Fruit fly (Drosophila melanogaster) Kc167 (cell line): ENCODE results near the gene CG15482.

Experiments
- Myc ChIP-seq: fragments of >200 bp; optimal IDR thresholded peaks from 2 replicates; lab custom pipeline; 2017; ENCODE audit warnings: missing external identifiers
- Sin3A ChIP-seq: fragments of >200 bp; optimal IDR thresholded peaks from 2 replicates; lab custom pipeline; 2018; ENCODE audit warnings: missing external identifiers
- h ChIP-seq: fragments of >200 bp; optimal IDR thresholded peaks from 3 replicates; lab custom pipeline; 2018; ENCODE audit warnings: missing external identifiers
- insv ChIP-seq: fragments of >200 bp; optimal IDR thresholded peaks from 3 replicates; lab custom pipeline; 2018; ENCODE audit warnings: missing external identifiers
- psq ChIP-seq: fragments of >200 bp; optimal IDR thresholded peaks from 2 replicates; lab custom pipeline; 2017; ENCODE audit warnings: missing external identifiers
- ttk ChIP-seq: sonication (Bioruptor generic); optimal IDR thresholded peaks from 2 replicates; lab custom pipeline; 2017; ENCODE audit warnings: missing external identifiers

Gene CG15482

DNA sequence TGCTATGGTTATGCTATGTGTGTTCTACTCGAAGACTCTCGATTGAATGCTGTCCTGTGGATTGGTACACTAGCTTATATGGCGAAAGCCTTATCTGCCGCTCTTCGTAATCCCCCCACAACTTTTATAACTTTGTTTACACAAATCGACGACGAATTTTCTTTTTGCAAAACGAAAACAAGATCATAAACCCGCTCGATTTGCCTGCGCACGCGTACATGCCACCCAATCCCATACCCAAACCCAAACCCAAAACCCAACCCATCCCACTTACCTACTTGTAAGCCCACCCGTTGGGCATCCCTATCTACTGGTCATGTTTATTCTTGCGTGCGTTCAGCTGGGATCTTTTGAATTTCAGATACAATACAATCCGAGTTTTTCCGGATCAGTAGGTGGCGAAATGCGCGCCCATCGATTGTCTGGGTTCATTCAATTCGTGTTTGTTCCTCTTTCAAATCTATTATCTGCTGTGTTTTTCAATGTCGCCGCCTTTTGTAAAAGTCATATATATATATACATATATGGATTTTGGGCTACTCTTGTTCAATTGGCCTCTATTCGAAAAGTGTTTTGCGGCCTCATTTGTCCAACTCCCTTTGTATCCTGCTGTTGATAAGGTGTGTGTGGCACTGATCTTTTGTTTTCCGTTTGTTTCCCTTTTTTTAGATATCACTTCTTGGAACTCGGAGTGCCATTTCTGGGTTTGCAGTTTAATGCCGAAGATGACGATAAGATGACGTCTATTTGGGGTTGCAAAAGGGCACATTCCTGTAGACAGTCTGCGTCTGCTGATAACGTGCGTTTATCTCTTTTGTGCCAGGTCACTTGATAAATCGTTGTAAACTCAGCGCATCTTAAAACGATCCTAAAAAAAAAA, 23.2 kb upstream of the CG15482 start, which contains the start of gene Mabi:
Gene Mabi (minus strand): TSS at position 51 of the 880 bp plus-strand sequence.
- TF ChIP-seq h (lab: Kevin White, UChicago) (no peak), psq (lab: Kevin White, UChicago) (no peak), Myc (lab: Kevin White, UChicago) (no peak), Sin3A (lab: Kevin White, UChicago) (no peak), ttk (lab: Kevin White, UChicago) (no peak), insv (lab: Kevin White, UChicago) (no peak)

DNA sequence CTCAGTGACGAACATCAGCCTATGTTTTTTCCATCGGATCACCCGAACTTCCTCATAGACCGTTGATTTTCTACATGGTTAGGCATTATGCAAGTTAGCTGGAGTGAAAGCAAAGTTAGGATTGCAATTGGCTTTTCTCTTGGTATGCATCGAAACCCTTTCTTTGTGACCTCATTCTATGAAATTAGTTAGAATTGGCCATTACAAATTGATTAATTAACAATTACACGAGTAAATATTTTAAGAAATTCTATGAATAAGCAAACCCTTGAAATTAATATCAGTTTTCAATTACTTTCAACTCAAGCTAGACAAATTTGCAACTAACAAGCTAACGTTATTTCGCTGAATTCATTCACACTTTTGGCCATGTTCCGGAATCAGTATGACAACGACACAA, 20.1 kb upstream of the CG15482 start, which contains the start of gene Prosalpha6T:
Gene Prosalpha6T (plus strand): TSS at position 301 of the 400 bp plus-strand sequence.
- TF ChIP-seq insv (lab: Kevin White, UChicago), result no peak
- no peak for TF ChIP-seq ttk (lab: Kevin White, UChicago)
- TF ChIP-seq h (lab: Kevin White, UChicago), result no peak
- no peak for TF ChIP-seq Myc (lab: Kevin White, UChicago)
- TF ChIP-seq Sin3A (lab: Kevin White, UChicago), result no peak
- TF ChIP-seq psq (lab: Kevin White, UChicago), result no peak

DNA sequence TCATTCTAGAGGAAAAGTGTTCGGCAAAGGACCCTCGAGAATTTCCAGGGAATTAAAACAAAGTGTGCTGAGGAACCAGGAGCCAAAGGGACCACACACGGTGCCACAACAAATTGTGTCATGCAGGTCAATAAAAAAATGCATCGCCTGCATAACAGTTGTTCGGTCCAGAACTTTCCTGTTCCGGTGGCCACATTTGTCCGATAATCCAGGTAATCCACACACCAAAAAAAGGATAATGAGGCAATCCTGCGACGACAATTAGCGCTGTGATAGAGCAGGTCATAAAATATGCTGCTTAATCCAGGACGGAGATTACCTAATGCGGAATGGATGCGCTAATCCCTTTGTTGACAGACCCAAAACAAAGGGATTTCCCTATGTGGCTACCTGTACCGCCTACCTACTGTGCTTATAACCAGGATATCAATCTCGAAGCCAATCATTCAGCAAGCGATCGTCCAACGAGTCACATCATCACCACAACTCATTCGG, 17.8 kb upstream of the CG15482 start, which contains the start of gene CG16815:
Gene CG16815 (plus strand): TSS at position 445 of the 495 bp plus-strand sequence.
- TF ChIP-seq Myc (lab: Kevin White, UChicago), result no peak
- TF ChIP-seq ttk (lab: Kevin White, UChicago), result no peak
- no peak for TF ChIP-seq h (lab: Kevin White, UChicago)
- TF ChIP-seq Sin3A (lab: Kevin White, UChicago), result no peak
- no peak for TF ChIP-seq insv (lab: Kevin White, UChicago)
- no peak for TF ChIP-seq psq (lab: Kevin White, UChicago)

DNA sequence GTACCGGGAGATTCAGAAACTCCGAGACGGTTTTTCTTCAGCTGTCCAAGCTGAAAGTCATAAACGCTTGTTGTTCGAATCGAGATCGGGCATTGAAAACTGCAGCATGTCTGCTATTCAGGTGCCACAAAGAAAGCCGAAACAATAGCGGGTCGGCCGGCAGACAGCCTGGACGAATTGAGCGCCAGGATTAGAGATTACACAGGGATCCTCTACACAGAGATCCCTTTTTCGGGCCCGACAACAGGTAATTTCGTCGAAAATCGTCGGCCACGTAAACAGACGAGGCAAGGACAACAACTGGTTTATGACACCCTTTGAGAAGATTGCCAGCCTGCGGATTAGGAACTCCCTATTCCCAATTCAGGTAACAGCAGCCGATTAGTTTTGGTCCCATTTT, 15.6 kb upstream of the CG15482 start, which contains the start of gene CG16813:
Gene CG16813 (plus strand): TSS at position 288 of the 400 bp plus-strand sequence.
- TF ChIP-seq ttk (lab: Kevin White, UChicago), result no peak
- TF ChIP-seq h (lab: Kevin White, UChicago), result no peak
- TF ChIP-seq Myc (lab: Kevin White, UChicago), result no peak
- no peak for TF ChIP-seq psq (lab: Kevin White, UChicago)
- no peak for TF ChIP-seq insv (lab: Kevin White, UChicago)
- TF ChIP-seq Sin3A (lab: Kevin White, UChicago), result no peak

DNA sequence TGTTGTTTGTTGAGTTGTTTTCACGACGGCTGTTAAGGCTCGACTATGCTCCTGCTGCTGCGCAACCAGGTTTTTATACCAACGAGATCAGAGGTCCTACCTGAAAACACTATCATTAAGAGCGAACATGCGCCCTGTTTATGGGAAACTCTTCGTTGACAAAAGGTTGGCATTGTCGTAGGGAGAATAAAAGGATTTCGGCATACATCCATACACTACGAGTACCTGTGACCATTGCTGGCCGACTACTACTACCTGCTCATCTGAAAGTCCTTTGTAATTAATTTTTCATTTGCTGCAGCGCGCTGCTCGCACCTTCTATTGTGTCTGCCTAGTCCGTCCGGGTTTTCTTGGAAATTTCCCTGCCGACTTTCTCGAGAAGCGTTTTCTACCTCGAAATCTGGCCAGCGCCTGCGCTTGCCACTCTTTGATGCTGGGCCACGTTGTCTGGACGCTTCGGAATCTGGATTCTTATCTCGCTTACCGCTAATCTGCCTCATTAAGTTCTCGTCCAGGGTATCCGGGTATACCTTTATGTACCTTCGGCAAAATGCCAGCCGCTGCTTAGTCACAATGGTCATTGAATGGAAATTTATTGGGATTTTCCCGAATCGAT, 13.7 kb upstream of the CG15482 start, which contains the start of gene CG15480:
Gene CG15480 (minus strand): TSS at position 51 of the 616 bp plus-strand sequence.
- TF ChIP-seq insv (lab: Kevin White, UChicago) (no peak), ttk (lab: Kevin White, UChicago) (no peak), psq (lab: Kevin White, UChicago) (no peak), Myc (lab: Kevin White, UChicago) (no peak), Sin3A (lab: Kevin White, UChicago) (no peak), h (lab: Kevin White, UChicago) (no peak)

DNA sequence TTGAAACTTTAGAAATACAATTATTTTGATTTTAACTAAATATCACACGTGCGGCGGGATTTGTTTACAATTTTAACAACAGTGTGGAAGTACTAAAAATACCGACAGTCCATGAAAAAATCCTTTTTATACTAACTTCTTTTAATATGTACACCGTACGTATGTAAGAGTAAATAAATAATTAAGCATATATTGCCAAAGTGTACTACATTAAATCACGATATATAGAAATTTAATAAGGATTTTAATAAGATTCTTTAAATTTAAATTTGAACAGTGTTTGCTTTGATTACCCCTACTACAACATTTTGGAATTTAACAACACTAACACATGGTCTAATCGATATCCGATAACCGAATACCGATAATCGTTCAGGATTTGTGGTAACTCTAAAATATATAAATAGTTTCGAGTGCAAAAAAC, 10.6 kb upstream of the CG15482 start, which contains the start of the genes Ski6 and CG16812:
Gene Ski6 (minus strand): TSS at position 205 of the 424 bp plus-strand sequence.
Gene CG16812 (plus strand): TSS at position 363 of the 424 bp plus-strand sequence.
- TF ChIP-seq Myc (lab: Kevin White, UChicago), result no peak
- TF ChIP-seq psq (lab: Kevin White, UChicago), result no peak

DNA sequence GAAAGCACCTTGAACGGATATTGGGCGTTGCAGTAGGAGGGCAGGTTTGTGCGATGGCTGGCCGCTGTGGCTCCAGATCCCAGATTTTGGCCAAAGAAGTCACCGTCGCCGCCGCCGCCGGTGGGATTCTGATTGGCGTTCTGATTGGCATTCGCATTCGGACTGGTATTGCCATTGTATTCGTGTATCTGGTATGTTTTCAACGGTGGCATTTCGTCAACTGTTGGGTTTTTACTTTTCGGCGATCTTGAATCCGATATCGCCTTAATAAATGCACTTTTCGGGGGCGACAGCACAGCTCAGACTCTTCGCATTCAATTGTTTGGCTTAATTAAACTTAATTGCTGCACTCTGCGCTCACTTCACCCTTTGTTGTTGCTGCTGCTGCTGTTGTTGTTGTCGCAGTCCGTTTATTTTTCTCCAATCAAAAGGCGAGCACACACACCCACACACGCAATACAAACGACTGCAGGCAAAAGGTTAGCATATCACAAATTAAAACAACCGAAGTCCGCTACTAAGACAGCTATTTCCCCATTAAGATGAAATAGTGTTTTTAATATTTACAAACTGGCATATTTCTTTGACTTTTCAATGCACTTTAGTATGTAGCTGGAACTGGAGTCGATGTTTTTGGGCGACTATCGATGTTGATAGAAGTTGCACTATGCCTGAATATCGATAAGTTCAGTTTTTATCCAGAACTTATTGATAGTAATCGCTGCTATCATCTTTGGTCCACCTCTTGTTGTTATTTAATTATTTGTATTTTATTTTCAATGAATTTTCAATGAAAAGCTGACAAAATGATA, 7.9 kb upstream of the CG15482 start, which contains the start of the genes CG9426 and mRF1:
Gene CG9426 (minus strand): TSS at position 643 of the 812 bp plus-strand sequence.
Gene mRF1 (plus strand): TSS at position 699 of the 812 bp plus-strand sequence.
- TF ChIP-seq h (lab: Kevin White, UChicago) (no peak), Myc (lab: Kevin White, UChicago) (no peak), insv (lab: Kevin White, UChicago) (no peak), Sin3A (lab: Kevin White, UChicago) (no peak), psq (lab: Kevin White, UChicago) (no peak), ttk (lab: Kevin White, UChicago) (no peak)

DNA sequence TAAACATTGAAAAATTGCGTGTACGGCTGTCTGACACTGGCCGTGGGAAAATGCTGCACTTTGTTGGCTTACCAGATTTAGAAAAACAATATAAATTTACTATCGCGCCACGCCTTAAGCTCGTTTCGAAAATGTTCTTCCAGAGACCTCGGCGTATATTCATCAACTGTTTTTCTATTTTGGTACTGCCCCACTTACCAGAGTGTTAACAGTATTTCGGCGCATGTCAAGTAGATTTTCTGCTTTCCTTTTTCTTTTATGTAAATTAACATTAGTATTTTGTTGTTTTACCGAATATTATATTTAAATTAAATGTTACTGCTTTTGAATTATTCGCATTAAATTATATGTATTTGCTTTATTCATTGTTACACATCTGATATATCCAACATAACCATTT, 3.4 kb upstream of the CG15482 start, which contains the start of gene kek4:
Gene kek4 (minus strand): TSS at position 341 of the 400 bp plus-strand sequence.
- TF ChIP-seq Myc (lab: Kevin White, UChicago) (no peak), psq (lab: Kevin White, UChicago) (no peak), insv (lab: Kevin White, UChicago) (no peak), h (lab: Kevin White, UChicago) (no peak), Sin3A (lab: Kevin White, UChicago) (no peak), ttk (lab: Kevin White, UChicago) (no peak)

DNA sequence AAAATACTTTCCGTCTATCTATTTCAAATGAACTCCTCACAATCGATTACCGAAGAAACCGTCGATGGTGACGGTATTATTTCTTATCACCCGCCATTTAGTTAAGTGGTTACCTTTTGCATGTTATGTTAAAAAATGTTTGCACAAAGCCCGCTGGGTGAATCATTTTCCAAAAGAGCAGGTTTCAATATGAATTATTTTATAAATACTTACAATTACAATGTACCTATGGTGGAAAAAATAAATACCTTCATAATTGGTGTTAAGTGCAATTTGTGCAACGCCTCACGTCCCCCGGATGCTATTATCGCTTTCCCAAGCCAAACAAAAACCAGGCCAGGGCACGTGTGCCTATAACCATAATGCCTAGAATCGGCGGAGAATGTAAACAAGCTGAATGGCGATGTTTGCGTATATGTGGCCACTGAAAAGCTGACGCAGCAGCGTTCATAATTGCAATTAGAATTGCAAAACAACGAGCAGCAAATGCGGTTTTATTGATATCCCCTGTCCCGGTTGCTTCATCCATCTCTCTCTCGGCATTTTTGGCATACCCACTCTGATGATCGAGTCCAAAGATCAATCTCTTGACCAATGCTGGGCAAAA, 4.7 kb downstream of the CG15482 start:
- no peak for TF ChIP-seq Myc (lab: Kevin White, UChicago)
- no peak for TF ChIP-seq h (lab: Kevin White, UChicago)
- no peak for TF ChIP-seq insv (lab: Kevin White, UChicago)
- TF ChIP-seq Sin3A (lab: Kevin White, UChicago), result no peak
- no peak for TF ChIP-seq psq (lab: Kevin White, UChicago)
- no peak for TF ChIP-seq ttk (lab: Kevin White, UChicago)
